Worm (Caenorhabditis elegans) whole organism, early embryonic: ENCODE data around the gene ZK418.5.

ENCODE experiments used
- B0310.2 ChIP-seq: sonication (generic microtip); optimal IDR thresholded peaks from 2 replicates; lab custom pipeline; 2016; ENCODE audit warnings: mild to moderate bottlenecking, missing genetic modification characterization, missing compliant biosample characterization
- F13C5.2 ChIP-seq: sonication (generic microtip); optimal IDR thresholded peaks from 2 replicates; lab custom pipeline; 2017; ENCODE audit warnings: mild to moderate bottlenecking, missing genetic modification characterization, inconsistent platforms, missing compliant biosample characterization
- aly-1 ChIP-seq: sonication (generic microtip); optimal IDR thresholded peaks from 2 replicates; lab custom pipeline; 2016; ENCODE audit warnings: missing genetic modification characterization, missing compliant biosample characterization
- ama-1 ChIP-seq: fragments of 150-350 bp; optimal IDR thresholded peaks from 2 replicates; lab custom pipeline; 2014
- ceh-13 ChIP-seq: fragments of 200-800 bp; sonication (Bioruptor generic); optimal IDR thresholded peaks from 2 replicates; lab custom pipeline; 2018; ENCODE audit warnings: mild to moderate bottlenecking, missing genetic modification characterization, missing compliant biosample characterization
- ceh-36 ChIP-seq: sonication (generic microtip); optimal IDR thresholded peaks from 2 replicates; lab custom pipeline; 2016; ENCODE audit warnings: missing genetic modification characterization, inconsistent platforms, missing compliant biosample characterization
- ets-7 ChIP-seq: sonication (generic microtip); optimal IDR thresholded peaks from 2 replicates; lab custom pipeline; 2016; ENCODE audit warnings: missing genotype, missing genetic modification characterization, missing compliant biosample characterization
- flt-1 ChIP-seq: fragments of 200-800 bp; sonication (Bioruptor generic); IDR thresholded peaks from 2 replicates; pipeline ENCODE4 v1.3.6; 2022; ENCODE audit warnings: missing genetic modification characterization, missing compliant biosample characterization
- hmbx-1 ChIP-seq: sonication (generic microtip); optimal IDR thresholded peaks from 2 replicates; lab custom pipeline; 2016; ENCODE audit warnings: mild to moderate bottlenecking, missing genetic modification characterization, missing compliant biosample characterization
- hmg-4 ChIP-seq: fragments of 200-800 bp; sonication (Bioruptor generic); optimal IDR thresholded peaks from 2 replicates; lab custom pipeline; 2018; ENCODE audit warnings: mild to moderate bottlenecking, missing genetic modification characterization, missing compliant biosample characterization
- hnd-1 ChIP-seq: sonication (generic microtip); optimal IDR thresholded peaks from 2 replicates; lab custom pipeline; 2016; ENCODE audit warnings: missing genetic modification characterization, missing compliant biosample characterization
- pes-1 ChIP-seq: fragments of 200-800 bp; sonication (Bioruptor generic); IDR thresholded peaks from 2 replicates; pipeline ENCODE4 v1.3.6; 2022; ENCODE audit warnings: missing genetic modification reagents, missing genetic modification characterization, missing compliant biosample characterization
- scrt-1 ChIP-seq: fragments of 200-800 bp; sonication (Bioruptor generic); IDR thresholded peaks from 2 replicates; pipeline ENCODE4 v1.3.6; 2022; ENCODE audit warnings: missing genetic modification characterization, missing compliant biosample characterization
- sea-1 ChIP-seq: fragments of 200-800 bp; sonication (Bioruptor generic); conservative IDR thresholded peaks from 2 replicates; pipeline ENCODE4 v1.3.6; 2022; ENCODE audit warnings: missing genetic modification characterization, missing compliant biosample characterization
- tbx-11 ChIP-seq: fragments of 200-800 bp; sonication (Bioruptor generic); IDR thresholded peaks from 2 replicates; pipeline ENCODE4 v1.3.6; 2022; ENCODE audit warnings: missing genetic modification characterization, missing compliant biosample characterization
- tbx-37 ChIP-seq: fragments of 200-800 bp; sonication (Bioruptor generic); conservative IDR thresholded peaks from 2 replicates; pipeline ENCODE4 v1.3.6; 2022; ENCODE audit warnings: missing genetic modification reagents, missing genetic modification characterization, missing compliant biosample characterization
- tra-4 ChIP-seq: sonication (generic microtip); optimal IDR thresholded peaks from 2 replicates; lab custom pipeline; 2017; ENCODE audit warnings: missing genetic modification characterization, missing compliant biosample characterization

Gene ZK418.5

ce11 chrIII:7073801-7074386, at the start of gene ZK418.5:
ZK418.5 (minus strand) TSS chrIII:7073851.
- TF ChIP-seq aly-1 (tag; lab: Kevin White, UChicago) (no peak), tbx-11 (GFP tag; lab: Robert Waterston, UW) (no peak), hmg-4 (GFP tag; lab: Kevin White, UChicago) (no peak), ets-7 (tag; lab: Kevin White, UChicago) (no peak), F13C5.2 (tag; lab: Kevin White, UChicago) (peak; percentile 60), ceh-36 (no peak), B0310.2 (tag; lab: Kevin White, UChicago) (no peak)

DNA sequence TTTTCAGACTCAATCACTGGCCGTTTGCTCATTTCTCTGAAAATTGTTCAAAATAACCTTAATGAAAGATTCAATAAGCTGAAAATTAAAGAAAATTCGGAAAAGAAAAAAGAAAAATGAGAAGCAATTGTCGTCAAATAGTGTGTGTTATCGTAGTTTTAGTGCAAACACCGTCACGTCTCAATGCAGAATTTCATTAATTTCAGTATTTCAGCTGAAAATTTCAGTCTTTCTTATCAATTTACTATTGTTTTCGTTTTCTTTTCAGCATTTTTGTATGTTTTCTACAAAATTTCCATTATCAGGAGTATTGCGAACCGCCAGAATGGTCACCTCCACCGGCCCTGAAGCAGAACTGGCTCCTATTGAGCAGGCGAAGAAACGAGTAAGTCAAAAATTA, 49.2 kb upstream of the ZK418.5 start, which contains the start of the genes B0280.9 and rpia-1:
Gene B0280.9 (minus strand): TSS at position 36 of the 400 bp plus-strand sequence.
Gene rpia-1 (plus strand): TSS at position 269 of the 400 bp plus-strand sequence.
- no peak for TF ChIP-seq tra-4
- TF ChIP-seq pes-1 (GFP tag; lab: Robert Waterston, UW): no peak
- no peak for TF ChIP-seq ceh-36
- TF ChIP-seq hmg-4 (GFP tag; lab: Kevin White, UChicago): no peak
- TF ChIP-seq tbx-37 (GFP tag; lab: Robert Waterston, UW): no peak
- TF ChIP-seq B0310.2 (tag; lab: Kevin White, UChicago): no peak
- no peak for TF ChIP-seq tbx-11 (GFP tag; lab: Robert Waterston, UW)
- TF ChIP-seq hnd-1 (tag; lab: Kevin White, UChicago): no peak
- no peak for TF ChIP-seq aly-1 (tag; lab: Kevin White, UChicago)
- no peak for TF ChIP-seq flt-1 (GFP tag; lab: Robert Waterston, UW)
- TF ChIP-seq hmbx-1 (tag; lab: Kevin White, UChicago): no peak
- TF ChIP-seq ets-7 (tag; lab: Kevin White, UChicago): no peak
- no peak for TF ChIP-seq ceh-13 (GFP tag; lab: Kevin White, UChicago)

- TF ChIP-seq hmg-4 (GFP tag; lab: Kevin White, UChicago) (no peak), tbx-11 (GFP tag; lab: Robert Waterston, UW) (no peak), ceh-36 (no peak), ceh-13 (GFP tag; lab: Kevin White, UChicago) (no peak), B0310.2 (tag; lab: Kevin White, UChicago) (no peak), flt-1 (GFP tag; lab: Robert Waterston, UW) (no peak), hmbx-1 (tag; lab: Kevin White, UChicago) (no peak), tra-4 (no peak)
Observed at ce11 chrIII:7120477-7120876, 46.8 kb upstream of the ZK418.5 start.

ce11 chrIII:7116615-7117252, 43.1 kb upstream of the ZK418.5 start:
- no peak for TF ChIP-seq tra-4
- no peak for TF ChIP-seq ama-1 (lab: Kevin White, UChicago)
- TF ChIP-seq B0310.2 (tag; lab: Kevin White, UChicago): no peak
- TF ChIP-seq scrt-1: no peak
- no peak for TF ChIP-seq tbx-11 (GFP tag; lab: Robert Waterston, UW)
- no peak for TF ChIP-seq ets-7 (tag; lab: Kevin White, UChicago)
- no peak for TF ChIP-seq ceh-36
- no peak for TF ChIP-seq sea-1 (GFP tag; lab: Robert Waterston, UW)
- no peak for TF ChIP-seq hmbx-1 (tag; lab: Kevin White, UChicago)
- TF ChIP-seq tbx-37 (GFP tag; lab: Robert Waterston, UW): no peak
- TF ChIP-seq hmg-4 (GFP tag; lab: Kevin White, UChicago): no peak
- TF ChIP-seq F13C5.2 (tag; lab: Kevin White, UChicago): no peak
- TF ChIP-seq ceh-13 (GFP tag; lab: Kevin White, UChicago): no peak
- TF ChIP-seq aly-1 (tag; lab: Kevin White, UChicago): no peak
- TF ChIP-seq hnd-1 (tag; lab: Kevin White, UChicago): no peak

DNA sequence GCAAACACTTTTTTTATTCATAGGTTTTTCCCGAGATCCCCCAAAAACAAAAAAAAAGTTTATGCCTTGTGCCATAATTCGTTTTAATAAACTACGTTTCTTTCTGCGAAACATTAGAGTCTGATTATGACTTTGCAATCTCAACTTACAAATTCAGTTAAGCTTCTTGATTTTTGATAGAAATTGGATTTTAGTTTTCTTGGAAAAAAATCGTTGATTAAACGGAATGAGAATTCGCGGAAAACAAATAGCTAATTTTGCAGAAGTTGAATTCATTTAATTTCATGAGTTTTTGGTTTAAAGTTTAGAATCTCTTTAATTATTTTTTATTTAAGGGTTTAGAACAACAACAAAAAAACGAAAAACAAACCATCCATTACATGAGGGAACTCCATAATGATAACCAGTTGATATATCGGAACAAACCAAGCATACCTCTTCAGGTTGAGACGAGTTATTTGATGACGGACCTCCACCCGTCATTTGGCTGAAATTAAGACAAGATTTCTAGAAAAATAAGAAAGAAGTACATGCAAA, 41.4 kb upstream of the ZK418.5 start, which contains the start of gene nhr-10:
Gene nhr-10 (minus strand): TSS at position 487 of the 537 bp plus-strand sequence.
- no peak for TF ChIP-seq flt-1 (GFP tag; lab: Robert Waterston, UW)
- TF ChIP-seq hmg-4 (GFP tag; lab: Kevin White, UChicago): no peak
- no peak for TF ChIP-seq ets-7 (tag; lab: Kevin White, UChicago)
- no peak for TF ChIP-seq hnd-1 (tag; lab: Kevin White, UChicago)
- TF ChIP-seq B0310.2 (tag; lab: Kevin White, UChicago): no peak
- TF ChIP-seq F13C5.2 (tag; lab: Kevin White, UChicago): no peak
- TF ChIP-seq hmbx-1 (tag; lab: Kevin White, UChicago): no peak
- no peak for TF ChIP-seq tra-4
- no peak for TF ChIP-seq scrt-1
- no peak for TF ChIP-seq tbx-11 (GFP tag; lab: Robert Waterston, UW)
- TF ChIP-seq ama-1 (lab: Kevin White, UChicago): no peak
- no peak for TF ChIP-seq pes-1 (GFP tag; lab: Robert Waterston, UW)
- TF ChIP-seq tbx-37 (GFP tag; lab: Robert Waterston, UW): no peak
- TF ChIP-seq ceh-36: no peak
- TF ChIP-seq ceh-13 (GFP tag; lab: Kevin White, UChicago): no peak
- TF ChIP-seq aly-1 (tag; lab: Kevin White, UChicago): no peak
- no peak for TF ChIP-seq sea-1 (GFP tag; lab: Robert Waterston, UW)

ce11 chrIII:7112285-7112684, 38.6 kb upstream of the ZK418.5 start:
- no peak for TF ChIP-seq ets-7 (tag; lab: Kevin White, UChicago)
- no peak for TF ChIP-seq F13C5.2 (tag; lab: Kevin White, UChicago)

DNA sequence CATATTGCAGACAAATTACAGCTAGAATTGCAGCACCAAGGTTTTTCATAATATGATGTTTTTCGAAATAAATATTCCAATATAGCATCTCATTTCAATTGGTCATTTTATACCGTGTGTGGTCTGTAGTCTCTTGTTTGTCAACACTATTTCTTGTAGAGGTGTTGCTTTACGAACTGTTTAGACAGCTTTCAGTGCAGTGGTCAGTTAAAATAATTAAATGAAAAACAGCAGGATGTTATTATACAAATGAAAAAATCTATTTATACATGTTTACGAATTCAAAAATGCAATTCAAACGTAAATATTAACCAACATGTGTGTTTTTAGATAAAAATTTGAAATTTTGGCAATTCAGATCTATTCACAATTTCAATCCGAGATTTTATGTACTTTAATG, 38.1 kb upstream of the ZK418.5 start, which contains the start of gene B0280.7:
Gene B0280.7 (minus strand): TSS at position 101 of the 400 bp plus-strand sequence.
- TF ChIP-seq B0310.2 (tag; lab: Kevin White, UChicago) (no peak), scrt-1 (no peak), hmg-4 (GFP tag; lab: Kevin White, UChicago) (no peak), sea-1 (GFP tag; lab: Robert Waterston, UW) (no peak), tbx-37 (GFP tag; lab: Robert Waterston, UW) (no peak), flt-1 (GFP tag; lab: Robert Waterston, UW) (no peak), ceh-13 (GFP tag; lab: Kevin White, UChicago) (no peak), hmbx-1 (tag; lab: Kevin White, UChicago) (no peak), ceh-36 (no peak), ets-7 (tag; lab: Kevin White, UChicago) (no peak), hnd-1 (tag; lab: Kevin White, UChicago) (no peak), tbx-11 (GFP tag; lab: Robert Waterston, UW) (no peak)
